Worm (Caenorhabditis elegans) whole organism, L1 larva: ENCODE data around the gene K10D2.8.

Experiments used
- aly-2 ChIP-seq: fragments of 150-350 bp; optimal IDR thresholded peaks from 2 replicates; lab custom pipeline; 2014; ENCODE audit warnings: missing biosample characterization, missing genetic modification characterization
- blmp-1 ChIP-seq: fragments of 150-350 bp; optimal IDR thresholded peaks from 2 replicates; lab custom pipeline; 2014; ENCODE audit warnings: missing biosample characterization, missing genetic modification characterization
- lin-14 ChIP-seq: fragments of 200-800 bp; sonication (Bioruptor generic); optimal IDR thresholded peaks from 2 replicates; lab custom pipeline; 2018; ENCODE audit warnings: mild to moderate bottlenecking, missing genetic modification characterization, moderate library complexity, missing compliant biosample characterization
- mep-1 ChIP-seq: fragments of 150-350 bp; optimal IDR thresholded peaks from 2 replicates; lab custom pipeline; 2014; ENCODE audit warnings: missing biosample characterization, missing genetic modification characterization
- nhr-77 ChIP-seq: fragments of 150-350 bp; optimal IDR thresholded peaks from 2 replicates; lab custom pipeline; 2014; ENCODE audit warnings: missing biosample characterization, missing genetic modification characterization
- nhr-85 ChIP-seq: sonication (generic microtip); peaks from one replicate; lab custom pipeline; 2016; ENCODE audit warnings: missing genetic modification characterization, inconsistent platforms, missing compliant biosample characterization
- unc-62 ChIP-seq: fragments of 150-350 bp; optimal IDR thresholded peaks from 2 replicates; lab custom pipeline; 2014; ENCODE audit warnings: missing biosample characterization, missing genetic modification reagents, missing genetic modification characterization

DNA sequence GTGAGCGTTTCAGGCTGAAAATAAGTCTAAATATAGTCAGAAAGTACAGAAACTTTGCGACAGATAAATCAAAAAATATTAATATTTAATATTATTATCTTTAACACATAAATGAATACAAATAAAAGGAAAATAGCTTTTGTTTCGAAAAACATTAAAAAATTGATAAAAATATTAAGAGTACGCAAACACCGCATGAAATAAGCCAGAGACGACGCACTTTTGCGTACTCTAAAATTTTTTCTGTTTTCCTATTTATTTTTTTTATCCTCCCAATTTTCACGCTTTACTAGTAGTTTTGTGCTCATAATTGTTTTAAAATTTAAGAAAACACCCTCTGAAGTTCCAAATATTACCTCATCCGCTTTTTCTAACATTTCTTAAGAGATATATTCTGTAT lies 35.4 kb upstream of the K10D2.8 start, which contains the start of the genes rbm-42 and grwd-1:
- no peak for TF ChIP-seq nhr-85
- TF ChIP-seq unc-62 = no peak
- TF ChIP-seq mep-1 = peak; percentile 62
- no peak for TF ChIP-seq aly-2
- no peak for TF ChIP-seq nhr-77 (tag; lab: Kevin White, UChicago)
- peak; percentile 15 for TF ChIP-seq blmp-1 (tag; lab: Kevin White, UChicago)
- TF ChIP-seq lin-14 (GFP tag; lab: Kevin White, UChicago) = no peak
